Fruit fly (Drosophila melanogaster) whole organism, embryonic: ENCODE measurements around the gene GstT4.

Experiments
- Adf1 ChIP-seq: fragments of 200-800 bp; sonication (Bioruptor generic); IDR thresholded peaks from 2 replicates; pipeline ENCODE4 v1.3.6; 2022; ENCODE audit warnings: missing biosample characterization, missing genetic modification characterization
- BtbVII ChIP-seq: fragments of 200-800 bp; sonication (Bioruptor generic); optimal IDR thresholded peaks from 3 replicates; lab custom pipeline; 2017; ENCODE audit warnings: missing biosample characterization, mild to moderate bottlenecking, missing genetic modification characterization
- CG1024 ChIP-seq: fragments of 200-800 bp; sonication (Bioruptor generic); IDR thresholded peaks from 2 replicates; pipeline ENCODE4 v1.3.6; 2022; ENCODE audit warnings: missing biosample characterization, missing genetic modification characterization
- CG10267 ChIP-seq: fragments of 200-800 bp; sonication (Bioruptor generic); optimal IDR thresholded peaks from 2 replicates; lab custom pipeline; 2018; ENCODE audit warnings: missing biosample characterization, mild to moderate bottlenecking, missing genetic modification characterization, moderate library complexity
- CG10321 ChIP-seq: fragments of 200-800 bp; sonication (Bioruptor generic); IDR thresholded peaks from 2 replicates; pipeline ENCODE4 v1.3.6; 2022; ENCODE audit warnings: missing biosample characterization, missing genetic modification characterization
- CG11456 ChIP-seq: fragments of 200-800 bp; sonication (Bioruptor generic); IDR thresholded peaks from 3 replicates; pipeline ENCODE4 v1.3.6; 2022; ENCODE audit warnings: missing biosample characterization, missing genetic modification characterization
- CG15269 ChIP-seq: fragments of 200-800 bp; sonication (Bioruptor generic); optimal IDR thresholded peaks from 2 replicates; lab custom pipeline; 2018; ENCODE audit warnings: missing biosample characterization, mild to moderate bottlenecking, missing genetic modification characterization, moderate library complexity
- CG1602 ChIP-seq: fragments of 200-800 bp; sonication (Bioruptor generic); optimal IDR thresholded peaks from 3 replicates; lab custom pipeline; 2016; ENCODE audit warnings: missing biosample characterization, missing genetic modification characterization
- CG17328 ChIP-seq: fragments of 200-800 bp; sonication (Bioruptor generic); IDR thresholded peaks from 2 replicates; pipeline ENCODE4 v1.3.6; 2022; ENCODE audit warnings: missing biosample characterization, missing genetic modification characterization
- CG2129 ChIP-seq: fragments of 200-800 bp; sonication (Bioruptor generic); IDR thresholded peaks from 2 replicates; pipeline ENCODE4 v1.3.6; 2022; ENCODE audit warnings: missing biosample characterization, missing genetic modification characterization; ENCODE audit not compliant: partially characterized antibody
- CG42726 ChIP-seq: fragments of 200-800 bp; sonication (Bioruptor generic); IDR thresholded peaks from 2 replicates; pipeline ENCODE4 v1.3.6; 2022; ENCODE audit warnings: missing biosample characterization, missing genetic modification characterization; ENCODE audit not compliant: partially characterized antibody
- CG4424 ChIP-seq: fragments of 200-800 bp; sonication (Bioruptor generic); optimal IDR thresholded peaks from 3 replicates; lab custom pipeline; 2016; ENCODE audit warnings: missing biosample characterization, missing genetic modification characterization
- CG7745 ChIP-seq: fragments of 200-800 bp; sonication (Bioruptor generic); optimal IDR thresholded peaks from 2 replicates; lab custom pipeline; 2018; ENCODE audit warnings: missing biosample characterization, mild to moderate bottlenecking, missing genetic modification characterization, moderate library complexity
- CG7963 ChIP-seq: fragments of 200-800 bp; sonication (Bioruptor generic); IDR thresholded peaks from 3 replicates; pipeline ENCODE4 v1.3.6; 2022; ENCODE audit warnings: missing biosample characterization, missing genetic modification characterization; ENCODE audit not compliant: partially characterized antibody
- CG8281 ChIP-seq: fragments of 200-800 bp; sonication (Bioruptor generic); optimal IDR thresholded peaks from 2 replicates; lab custom pipeline; 2018; ENCODE audit warnings: missing biosample characterization, mild to moderate bottlenecking, missing genetic modification characterization, moderate library complexity
- CG9817 ChIP-seq: fragments of 200-800 bp; sonication (Bioruptor generic); optimal IDR thresholded peaks from 2 replicates; lab custom pipeline; 2018; ENCODE audit warnings: missing biosample characterization, mild to moderate bottlenecking, missing genetic modification characterization, moderate library complexity
- Deaf1 ChIP-seq: fragments of 200-800 bp; optimal IDR thresholded peaks from 3 replicates; lab custom pipeline; 2019; ENCODE audit warnings: missing biosample characterization, mild to moderate bottlenecking, missing genetic modification characterization, moderate library complexity
- Dll ChIP-seq: fragments of 200-800 bp; sonication (Bioruptor generic); IDR thresholded peaks from 4 replicates; pipeline ENCODE4 v1.3.6; 2022; ENCODE audit warnings: missing biosample characterization, missing genetic modification characterization; ENCODE audit not compliant: partially characterized antibody
- Fer2 ChIP-seq: fragments of 200-800 bp; sonication (Bioruptor generic); optimal IDR thresholded peaks from 2 replicates; lab custom pipeline; 2018; ENCODE audit warnings: missing biosample characterization, mild to moderate bottlenecking, missing genetic modification characterization, moderate library complexity
- HLH3B ChIP-seq: fragments of 200-800 bp; sonication (Bioruptor generic); IDR thresholded peaks from 2 replicates; pipeline ENCODE4 v1.3.6; 2022; ENCODE audit warnings: missing biosample characterization, missing genetic modification characterization
- HLH4C ChIP-seq: fragments of 200-800 bp; sonication (Bioruptor generic); IDR thresholded peaks from 3 replicates; pipeline ENCODE4 v1.3.6; 2022; ENCODE audit warnings: missing biosample characterization, missing genetic modification characterization; ENCODE audit not compliant: partially characterized antibody
- HLH54F ChIP-seq: fragments of 200-800 bp; sonication (Bioruptor generic); optimal IDR thresholded peaks from 3 replicates; lab custom pipeline; 2016; ENCODE audit warnings: missing biosample characterization, missing genetic modification characterization
- HLHmδ ChIP-seq: fragments of 200-800 bp; sonication (Bioruptor generic); optimal IDR thresholded peaks from 2 replicates; lab custom pipeline; 2018; ENCODE audit warnings: missing biosample characterization, mild to moderate bottlenecking, missing genetic modification characterization, moderate library complexity
- Hr51 ChIP-seq, 2 experiments: fragments of 200-800 bp; sonication (Bioruptor generic); optimal IDR thresholded peaks; 2 replicates in 1 of 2; 3 replicates in 1 of 2; lab custom pipeline; 2016 to 2018; ENCODE audit warnings: missing biosample characterization in 2 of 2, missing genetic modification characterization in 2 of 2, mild to moderate bottlenecking in 1 of 2, moderate library complexity in 1 of 2
- Hsf ChIP-seq: fragments of 200-800 bp; sonication (Bioruptor generic); optimal IDR thresholded peaks from 3 replicates; lab custom pipeline; 2016; ENCODE audit warnings: missing biosample characterization, missing genetic modification characterization
- Opbp ChIP-seq: fragments of 200-800 bp; sonication (Bioruptor generic); IDR thresholded peaks from 3 replicates; pipeline ENCODE4 v1.3.6; 2022; ENCODE audit warnings: missing biosample characterization, missing genetic modification characterization; ENCODE audit not compliant: partially characterized antibody
- Sry-β ChIP-seq: fragments of 200-800 bp; sonication (Bioruptor generic); optimal IDR thresholded peaks from 2 replicates; lab custom pipeline; 2018; ENCODE audit warnings: missing biosample characterization, mild to moderate bottlenecking, missing genetic modification characterization, moderate library complexity
- amos ChIP-seq: fragments of 200-800 bp; sonication (Bioruptor generic); IDR thresholded peaks from 2 replicates; pipeline ENCODE4 v1.3.6; 2022; ENCODE audit warnings: missing biosample characterization, missing genetic modification characterization; ENCODE audit not compliant: partially characterized antibody
- chif ChIP-seq, 2 experiments: fragments of 200-800 bp; sonication (Bioruptor generic); optimal IDR thresholded peaks; 3 replicates each; lab custom pipeline; 2016; ENCODE audit warnings: missing biosample characterization in 2 of 2, missing genetic modification characterization in 2 of 2
- ci ChIP-seq: fragments of 200-800 bp; sonication (Bioruptor generic); IDR thresholded peaks from 3 replicates; pipeline ENCODE4 v1.3.6; 2022; ENCODE audit warnings: missing biosample characterization, missing genetic modification characterization
- da ChIP-seq: fragments of 200-800 bp; sonication (Bioruptor generic); optimal IDR thresholded peaks from 2 replicates; lab custom pipeline; 2016; ENCODE audit warnings: missing biosample characterization, missing genetic modification characterization
- eve ChIP-seq, 2 experiments: fragments of >200 bp; optimal IDR thresholded peaks; 2 replicates each; lab custom pipeline; 2017; ENCODE audit warnings: missing biosample characterization in 2 of 2, missing genetic modification characterization in 2 of 2
- eyg ChIP-seq: fragments of 200-800 bp; sonication (Bioruptor generic); optimal IDR thresholded peaks from 3 replicates; lab custom pipeline; 2016; ENCODE audit warnings: missing biosample characterization, missing genetic modification characterization
- ftz-f1 ChIP-seq: fragments of 200-800 bp; sonication (Bioruptor generic); optimal IDR thresholded peaks from 2 replicates; lab custom pipeline; 2016; ENCODE audit warnings: missing biosample characterization, missing genetic modification characterization
- hb ChIP-seq: fragments of 200-800 bp; sonication (Bioruptor generic); IDR thresholded peaks from 3 replicates; pipeline ENCODE4 v1.3.6; 2022; ENCODE audit warnings: missing biosample characterization, missing genetic modification characterization; ENCODE audit not compliant: partially characterized antibody
- hbn ChIP-seq: fragments of 200-800 bp; sonication (Bioruptor generic); IDR thresholded peaks from 2 replicates; pipeline ENCODE4 v1.3.6; 2022; ENCODE audit warnings: missing biosample characterization, missing genetic modification characterization; ENCODE audit not compliant: partially characterized antibody
- inv ChIP-seq: fragments of 200-800 bp; sonication (Bioruptor generic); IDR thresholded peaks from 2 replicates; pipeline ENCODE4 v1.3.6; 2022; ENCODE audit warnings: missing biosample characterization, missing genetic modification characterization; ENCODE audit not compliant: partially characterized antibody
- jing ChIP-seq: fragments of 200-800 bp; sonication (Bioruptor generic); optimal IDR thresholded peaks from 2 replicates; lab custom pipeline; 2018; ENCODE audit warnings: missing biosample characterization, mild to moderate bottlenecking, missing genetic modification characterization
- jumu ChIP-seq: fragments of 200-800 bp; sonication (Bioruptor generic); optimal IDR thresholded peaks from 3 replicates; lab custom pipeline; 2016; ENCODE audit warnings: missing biosample characterization, missing genetic modification characterization
- lab ChIP-seq: fragments of 200-800 bp; sonication (Bioruptor generic); optimal IDR thresholded peaks from 3 replicates; lab custom pipeline; 2017; ENCODE audit warnings: missing biosample characterization, missing genetic modification characterization, mild to moderate bottlenecking, moderate library complexity, missing genetic modification reagents
- pho ChIP-seq: fragments of 200-800 bp; sonication (Bioruptor generic); optimal IDR thresholded peaks from 2 replicates; lab custom pipeline; 2016; ENCODE audit warnings: missing biosample characterization, missing genetic modification characterization
- prd ChIP-seq, 3 experiments: fragments of >200 bp in 2 of 3; fragments of 200-800 bp in 1 of 3; sonication (Bioruptor generic) in 1 of 3; optimal IDR thresholded peaks in 2 of 3; IDR thresholded peaks in 1 of 3; 2 replicates in 2 of 3; 3 replicates in 1 of 3; pipeline versions ENCODE4 v1.3.6 to Lab custom; 2017 to 2022; ENCODE audit warnings: missing biosample characterization in 1 of 3, missing genetic modification characterization in 1 of 3
- sna ChIP-seq: fragments of 200-800 bp; sonication (Bioruptor generic); IDR thresholded peaks from 2 replicates; pipeline ENCODE4 v1.3.6; 2022; ENCODE audit warnings: missing biosample characterization, missing genetic modification characterization; ENCODE audit not compliant: partially characterized antibody
- stwl ChIP-seq: fragments of 200-800 bp; sonication (Bioruptor generic); optimal IDR thresholded peaks from 3 replicates; lab custom pipeline; 2018; ENCODE audit warnings: missing biosample characterization, mild to moderate bottlenecking, missing genetic modification characterization, moderate library complexity
- zf30C ChIP-seq: fragments of 200-800 bp; sonication (Bioruptor generic); optimal IDR thresholded peaks from 3 replicates; lab custom pipeline; 2018; ENCODE audit warnings: missing biosample characterization, mild to moderate bottlenecking, missing genetic modification characterization

The GstT4 gene

DNA sequence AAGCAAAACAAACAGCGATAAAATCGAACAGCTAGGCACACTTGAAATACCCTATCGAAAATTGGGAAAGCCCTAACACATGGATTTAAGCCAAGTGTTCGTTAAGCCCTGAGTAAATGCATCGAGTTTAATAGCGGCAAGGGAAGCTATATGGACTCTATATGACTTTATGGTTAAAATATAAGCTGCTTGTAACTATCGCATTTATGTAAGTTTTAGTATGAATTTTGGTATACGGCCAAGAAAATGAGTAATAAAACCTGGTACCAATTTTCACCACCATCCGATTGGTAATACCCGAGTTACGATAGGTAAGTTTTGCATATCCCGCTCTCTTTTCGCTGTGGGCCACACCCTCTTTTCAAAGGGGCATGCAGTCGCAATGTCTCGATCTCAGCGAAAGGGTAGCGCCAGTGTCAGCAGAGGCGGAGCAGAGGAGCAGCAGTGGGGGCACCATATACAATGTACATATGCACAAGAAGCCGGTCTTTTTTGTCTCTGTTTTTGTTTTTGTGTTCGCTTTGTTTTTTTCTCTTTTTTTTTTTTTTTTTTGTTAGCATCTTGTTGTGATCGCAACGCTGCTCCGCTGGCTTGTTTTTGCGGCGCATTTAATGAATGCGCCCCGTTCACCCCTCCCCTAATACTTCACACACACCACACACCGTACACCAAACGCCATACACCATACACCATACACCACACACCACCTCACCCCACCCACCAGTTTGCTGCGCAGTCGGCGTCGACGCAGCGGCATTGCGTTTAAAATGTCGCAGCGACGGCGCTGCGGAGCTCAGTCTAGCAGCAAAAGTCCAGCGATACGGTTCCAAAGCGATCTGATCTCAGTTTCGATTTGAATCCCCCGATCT, at the start of gene GstT4 (continued):
- TF ChIP-seq CG7745 (tag; lab: Kevin White, UChicago) = no peak
- no peak for TF ChIP-seq CG10267 (tag; lab: Kevin White, UChicago)
- TF ChIP-seq pho (GFP tag; lab: Kevin White, UChicago) = peak; percentile 58
- TF ChIP-seq HLH54F (GFP tag; lab: Kevin White, UChicago) = peak; percentile 64
- TF ChIP-seq eyg (GFP tag; lab: Kevin White, UChicago) = peak; percentile 4
- no peak for TF ChIP-seq Fer2 (tag; lab: Kevin White, UChicago)
- TF ChIP-seq Hsf (GFP tag; lab: Kevin White, UChicago) = peak; percentile 49
- no peak for TF ChIP-seq jing (GFP tag; lab: Kevin White, UChicago)
- TF ChIP-seq sna = no peak
- TF ChIP-seq Adf1 (GFP tag; lab: Robert Waterston, UW) = peak; percentile 96
- TF ChIP-seq CG11456 = peak; percentile 76
- peak; percentile 1 for TF ChIP-seq BtbVII
- TF ChIP-seq jumu = peak; percentile 40
- no peak for TF ChIP-seq eve (GFP tag; optimal IDR thresholded peaks at IDR 0.05; lab: Kevin White, UChicago)
- TF ChIP-seq ftz-f1 = no peak
- no peak for TF ChIP-seq CG10321 (GFP tag; lab: Robert Waterston, UW)

DNA sequence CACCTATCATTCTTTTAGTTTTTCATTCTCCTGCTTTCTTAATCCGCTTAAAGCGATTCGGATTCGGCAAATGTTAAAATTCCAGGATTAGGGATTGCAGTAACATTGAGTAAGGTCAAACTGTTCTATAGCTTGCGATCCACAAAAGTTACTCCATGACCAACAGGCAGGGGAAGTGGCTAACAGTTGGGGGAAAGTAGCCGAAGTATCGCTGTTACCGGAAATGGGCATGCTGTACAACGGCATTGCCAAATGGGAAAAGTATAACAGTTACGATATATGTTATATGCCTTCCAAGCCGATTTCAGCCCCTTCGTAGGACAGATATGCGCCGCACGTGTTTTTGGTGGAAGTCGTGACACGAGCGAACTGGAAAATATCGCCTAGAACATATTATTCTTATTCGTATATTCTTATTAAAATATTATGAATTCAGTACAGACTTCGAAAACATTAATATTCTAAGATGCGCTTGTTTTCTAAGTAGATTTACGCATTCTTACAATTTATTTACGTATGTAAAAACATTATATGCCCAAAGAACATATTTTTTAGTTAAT, 46.2 kb upstream of the GstT4 start:
- TF ChIP-seq amos (GFP tag; lab: Robert Waterston, UW) = peak; percentile 64
- peak; percentile 45; the same call in 1 of the 2 replicates for TF ChIP-seq hbn (GFP tag; lab: Robert Waterston, UW)
- TF ChIP-seq CG9817 (tag; lab: Kevin White, UChicago) = no peak
- TF ChIP-seq Hr51 (GFP tag; optimal IDR thresholded peaks at IDR 0.05; lab: Kevin White, UChicago) = no peak
- TF ChIP-seq HLH4C (GFP tag; lab: Robert Waterston, UW) = peak; percentile 50
- TF ChIP-seq Dll (GFP tag; lab: Robert Waterston, UW) = peak; percentile 81
- TF ChIP-seq HLHmδ (GFP tag; lab: Kevin White, UChicago) = peak; percentile 18
- no peak for TF ChIP-seq CG8281
- no peak for TF ChIP-seq zf30C (GFP tag; lab: Kevin White, UChicago)
- peak; percentile 77 for TF ChIP-seq Sry-β (GFP tag; lab: Kevin White, UChicago)
- TF ChIP-seq CG15269 (tag; lab: Kevin White, UChicago) = no peak
- peak; percentile 32; the same call in 1 of the 2 replicates for TF ChIP-seq inv (GFP tag; lab: Robert Waterston, UW)
- TF ChIP-seq CG4424 = no peak
- TF ChIP-seq chif (GFP tag; optimal IDR thresholded peaks at IDR 0.05; lab: Kevin White, UChicago) = no peak
- peak; percentile 37; the same call in 1 of the 2 replicates for TF ChIP-seq CG2129 (GFP tag; lab: Robert Waterston, UW)
- TF ChIP-seq CG7963 = 0 out of 3 replicates have a peak, but pooled peaks have one; percentile 47
- TF ChIP-seq Deaf1 (tag; lab: Kevin White, UChicago) = peak; percentile 76
- TF ChIP-seq da (GFP tag; lab: Kevin White, UChicago) = no peak
- TF ChIP-seq CG1024 (GFP tag; lab: Robert Waterston, UW) = no peak
- peak; percentile 47; the same call in 1 of the 3 replicates for TF ChIP-seq hb (GFP tag; lab: Robert Waterston, UW)
- TF ChIP-seq CG17328 = no peak
- no peak for TF ChIP-seq CG1602 (GFP tag; lab: Kevin White, UChicago)
- peak; percentile 34; the same call in 1 of the 3 replicates for TF ChIP-seq Opbp
- TF ChIP-seq ci (GFP tag; lab: Robert Waterston, UW) = 0 out of 3 replicates have a peak, but pooled peaks have one; percentile 53
- no peak for TF ChIP-seq HLH3B (GFP tag; lab: Robert Waterston, UW)
- TF ChIP-seq prd (optimal IDR thresholded peaks at IDR 0.05; lab: Kevin White, UChicago) = no peak
- TF ChIP-seq prd (GFP tag; IDR thresholded peaks at IDR 0.05; lab: Robert Waterston, UW) = no peak
- TF ChIP-seq stwl (tag; lab: Kevin White, UChicago) = peak; percentile 18
- no peak for TF ChIP-seq lab
- TF ChIP-seq CG42726 (GFP tag; lab: Robert Waterston, UW) = peak; percentile 50; the same call in 1 of the 2 replicates
